Comparison of ENCODE assay signal across 2 worm cellular contexts in the genomic region with DNA sequence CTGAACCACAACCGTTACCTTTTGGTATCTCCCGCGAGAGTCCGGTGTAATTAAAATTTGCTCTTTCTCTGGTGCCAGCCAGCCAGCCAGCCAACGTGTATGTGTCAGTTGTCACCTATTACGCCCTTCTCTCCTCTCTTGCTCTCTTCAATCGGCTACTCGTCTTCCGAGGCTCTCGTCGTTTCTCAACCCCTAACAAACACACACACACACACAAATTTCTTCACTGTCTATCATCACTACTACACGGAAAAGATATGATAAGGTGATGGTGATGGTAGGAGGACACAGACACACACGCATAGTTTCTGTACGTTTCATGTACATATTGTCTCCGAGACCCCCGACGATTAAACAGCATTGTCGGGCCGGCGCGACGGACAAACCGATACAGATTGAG.
TF ChIP-seq lines count a peak whose summit lies in the region.

No protein-coding gene starts in this region.

TF ChIP-seq in whole organism, L4 larva, 104 proteins besides CTCF, POLR2A, EP300 and RAD21 (continued from another document):
- TF ChIP-seq nhr-41 (GFP tag; IDR thresholded peaks at IDR 0.05; lab: Robert Waterston, UW) (0 out of 2 replicates have a peak, but pooled peaks have one; percentile 13), lim-7 (GFP tag; IDR thresholded peaks at IDR 0.05; lab: Robert Waterston, UW) (no peak), daf-19 (GFP tag; conservative IDR thresholded peaks at IDR 0.05; lab: Robert Waterston, UW) (no peak), hlh-11 (tag; optimal IDR thresholded peaks at IDR 0.05; lab: Kevin White, UChicago) (peak; percentile 79), dve-1 (tag; optimal IDR thresholded peaks at IDR 0.05; lab: Kevin White, UChicago; ENCODE audit: insufficient read depth) (peak; percentile 60), php-3 (GFP tag; IDR thresholded peaks at IDR 0.05; lab: Robert Waterston, UW) (0 out of 2 replicates have a peak, but pooled peaks have one; percentile 6), sdz-12 (GFP tag; optimal IDR thresholded peaks at IDR 0.05; lab: Kevin White, UChicago) (no peak), unc-62 (GFP tag; optimal IDR thresholded peaks at IDR 0.05 in 1 of 2; lab: Kevin White, UChicago) (peak in 1 of 2 experiments; percentile 14), unc-62 (tag; optimal IDR thresholded peaks at IDR 0.05; lab: Kevin White, UChicago) (no peak), nhr-11 (tag; optimal IDR thresholded peaks at IDR 0.05; lab: Kevin White, UChicago) (peak; percentile 20), spr-3 (GFP tag; optimal IDR thresholded peaks at IDR 0.05; lab: Kevin White, UChicago) (no peak), rbr-2 (tag; optimal IDR thresholded peaks at IDR 0.05; lab: Kevin White, UChicago) (no peak), fos-1 (tag; optimal IDR thresholded peaks at IDR 0.05; lab: Kevin White, UChicago) (no peak), unc-130 (GFP tag; optimal IDR thresholded peaks at IDR 0.05; lab: Kevin White, UChicago) (no peak)

TF ChIP-seq in whole organism, late embryonic, 69 proteins besides CTCF, POLR2A, EP300 and RAD21 (continued from another document):
- TF ChIP-seq elt-2 (tag; optimal IDR thresholded peaks at IDR 0.05; lab: Kevin White, UChicago) (peak; percentile 73), rnt-1 (tag; optimal IDR thresholded peaks at IDR 0.05; lab: Kevin White, UChicago) (peak; percentile 38), hlh-6 (tag; optimal IDR thresholded peaks at IDR 0.05; lab: Kevin White, UChicago) (no peak), pag-3 (tag; optimal IDR thresholded peaks at IDR 0.05; lab: Kevin White, UChicago; ENCODE audit: borderline replicate concordance) (no peak), ttx-3 (tag; optimal IDR thresholded peaks at IDR 0.05; lab: Kevin White, UChicago) (no peak), nfya-1 (tag; optimal IDR thresholded peaks at IDR 0.05; lab: Kevin White, UChicago) (peak; percentile 21), ahr-1 (tag; optimal IDR thresholded peaks at IDR 0.05; lab: Kevin White, UChicago) (no peak), ama-1 (optimal IDR thresholded peaks at IDR 0.05; lab: Kevin White, UChicago) (no peak), ceh-34 (tag; optimal IDR thresholded peaks at IDR 0.05; lab: Kevin White, UChicago) (peak; percentile 43)
